Fruit fly (Drosophila melanogaster) whole organism, prepupa: ENCODE results near the gene CG6178.

Experiments
- Blimp-1 ChIP-seq: fragments of 200-800 bp; sonication (Bioruptor generic); optimal IDR thresholded peaks from 3 replicates; lab custom pipeline; 2017; ENCODE audit warnings: missing biosample characterization, missing genetic modification characterization, mild to moderate bottlenecking, moderate library complexity, missing genetic modification reagents
- CG10631 ChIP-seq: fragments of 200-800 bp; sonication (Bioruptor generic); optimal IDR thresholded peaks from 2 replicates; lab custom pipeline; 2016; ENCODE audit warnings: missing biosample characterization, missing genetic modification characterization
- CG11762 ChIP-seq: fragments of 200-800 bp; sonication (Bioruptor generic); optimal IDR thresholded peaks from 3 replicates; lab custom pipeline; 2016; ENCODE audit warnings: missing biosample characterization, missing genetic modification characterization; ENCODE audit not compliant: insufficient read depth
- CG11902 ChIP-seq: fragments of 200-800 bp; sonication (Bioruptor generic); optimal IDR thresholded peaks from 3 replicates; lab custom pipeline; 2016; ENCODE audit warnings: missing biosample characterization, missing genetic modification characterization
- CG15336 ChIP-seq: fragments of 200-800 bp; sonication (Bioruptor generic); IDR thresholded peaks from 2 replicates; pipeline ENCODE4 v1.3.6; 2022; ENCODE audit warnings: missing biosample characterization, missing genetic modification characterization
- CG1621 ChIP-seq: fragments of 200-800 bp; sonication (Bioruptor generic); optimal IDR thresholded peaks from 3 replicates; lab custom pipeline; 2018; ENCODE audit warnings: missing biosample characterization, mild to moderate bottlenecking, missing genetic modification characterization
- CG16779 ChIP-seq: fragments of 200-800 bp; sonication (Bioruptor generic); optimal IDR thresholded peaks from 3 replicates; lab custom pipeline; 2017; ENCODE audit warnings: missing biosample characterization, mild to moderate bottlenecking, missing genetic modification characterization
- CG3032 ChIP-seq: fragments of 200-800 bp; optimal IDR thresholded peaks from 2 replicates; lab custom pipeline; 2019; ENCODE audit warnings: missing biosample characterization, mild to moderate bottlenecking, missing genetic modification characterization, moderate library complexity
- CG31627 ChIP-seq: fragments of 200-800 bp; sonication (Bioruptor generic); optimal IDR thresholded peaks from 3 replicates; lab custom pipeline; 2016; ENCODE audit warnings: missing biosample characterization, missing genetic modification characterization
- CG32006 ChIP-seq: fragments of 200-800 bp; sonication (Bioruptor generic); optimal IDR thresholded peaks from 3 replicates; lab custom pipeline; 2017; ENCODE audit warnings: missing biosample characterization, mild to moderate bottlenecking, missing genetic modification characterization
- CG34406 ChIP-seq: fragments of 200-800 bp; sonication (Bioruptor generic); optimal IDR thresholded peaks from 3 replicates; lab custom pipeline; 2016; ENCODE audit warnings: missing biosample characterization, missing genetic modification characterization
- CG3919 ChIP-seq: fragments of 200-800 bp; sonication (Bioruptor generic); optimal IDR thresholded peaks from 3 replicates; lab custom pipeline; 2016; ENCODE audit warnings: missing biosample characterization, missing genetic modification characterization
- CG4318 ChIP-seq: fragments of 200-800 bp; sonication (Bioruptor generic); optimal IDR thresholded peaks from 3 replicates; lab custom pipeline; 2017; ENCODE audit warnings: missing biosample characterization, mild to moderate bottlenecking, missing genetic modification characterization
- CG6163 ChIP-seq: fragments of 200-800 bp; sonication (Bioruptor generic); IDR thresholded peaks from 3 replicates; pipeline ENCODE4 v1.3.6; 2022; ENCODE audit warnings: missing biosample characterization, missing genetic modification characterization
- CG6792 ChIP-seq: fragments of 200-800 bp; sonication (Bioruptor generic); optimal IDR thresholded peaks from 3 replicates; lab custom pipeline; 2016; ENCODE audit warnings: missing biosample characterization, missing genetic modification characterization
- CG6808 ChIP-seq: fragments of 200-800 bp; sonication (Bioruptor generic); optimal IDR thresholded peaks from 3 replicates; lab custom pipeline; 2017; ENCODE audit warnings: missing biosample characterization, missing genetic modification characterization, mild to moderate bottlenecking, moderate library complexity, missing genetic modification reagents
- CG7368 ChIP-seq: fragments of 200-800 bp; sonication (Bioruptor generic); optimal IDR thresholded peaks from 3 replicates; lab custom pipeline; 2016; ENCODE audit warnings: missing biosample characterization, missing genetic modification characterization
- CG8119 ChIP-seq: fragments of 200-800 bp; sonication (Bioruptor generic); IDR thresholded peaks from 3 replicates; pipeline ENCODE4 v1.3.6; 2022; ENCODE audit warnings: missing biosample characterization, missing genetic modification characterization
- CG8319 ChIP-seq: fragments of 200-800 bp; sonication (Bioruptor generic); optimal IDR thresholded peaks from 3 replicates; lab custom pipeline; 2016; ENCODE audit warnings: missing biosample characterization, missing genetic modification characterization
- CG8632 ChIP-seq: fragments of 200-800 bp; sonication (Bioruptor generic); optimal IDR thresholded peaks from 3 replicates; lab custom pipeline; 2016; ENCODE audit warnings: missing biosample characterization, missing genetic modification characterization
- Eip75B ChIP-seq: fragments of 200-800 bp; sonication (Bioruptor generic); optimal IDR thresholded peaks from 3 replicates; lab custom pipeline; 2016; ENCODE audit warnings: missing biosample characterization, missing genetic modification characterization
- Eip78C ChIP-seq: fragments of 200-800 bp; sonication (Bioruptor generic); peaks from one replicate; lab custom pipeline; 2016; ENCODE audit warnings: missing biosample characterization, missing genetic modification characterization
- Eip93F ChIP-seq: fragments of 200-800 bp; sonication (Bioruptor generic); optimal IDR thresholded peaks from 2 replicates; lab custom pipeline; 2016; ENCODE audit warnings: missing biosample characterization, mild to moderate bottlenecking, missing genetic modification characterization
- Ets21C ChIP-seq: fragments of 200-800 bp; sonication (Bioruptor generic); optimal IDR thresholded peaks from 3 replicates; lab custom pipeline; 2016; ENCODE audit warnings: missing biosample characterization, missing genetic modification characterization
- Ets96B ChIP-seq: fragments of 200-800 bp; optimal IDR thresholded peaks from 2 replicates; lab custom pipeline; 2019; ENCODE audit warnings: missing biosample characterization, mild to moderate bottlenecking, missing genetic modification characterization, moderate library complexity
- Gug ChIP-seq: fragments of 200-800 bp; sonication (Bioruptor generic); IDR thresholded peaks from 2 replicates; pipeline ENCODE4 v1.3.6; 2022; ENCODE audit warnings: missing biosample characterization, missing genetic modification characterization
- Hr38 ChIP-seq: sonication (Bioruptor generic); optimal IDR thresholded peaks from 2 replicates; lab custom pipeline; 2016; ENCODE audit warnings: missing biosample characterization, missing genetic modification characterization
- Hr39 ChIP-seq: fragments of 200-800 bp; sonication (Bioruptor generic); optimal IDR thresholded peaks from 2 replicates; lab custom pipeline; 2016; ENCODE audit warnings: missing biosample characterization, missing genetic modification characterization
- Lpt ChIP-seq: fragments of 200-800 bp; sonication (Bioruptor generic); optimal IDR thresholded peaks from 3 replicates; lab custom pipeline; 2016; ENCODE audit warnings: missing biosample characterization, missing genetic modification characterization
- Met ChIP-seq: fragments of 200-800 bp; sonication (Bioruptor generic); optimal IDR thresholded peaks from 3 replicates; lab custom pipeline; 2016; ENCODE audit warnings: missing biosample characterization, missing genetic modification characterization
- Smox ChIP-seq: fragments of 200-800 bp; sonication (Bioruptor generic); optimal IDR thresholded peaks from 3 replicates; lab custom pipeline; 2016; ENCODE audit warnings: missing biosample characterization, missing genetic modification characterization
- Sox102F ChIP-seq: fragments of 200-800 bp; sonication (Bioruptor generic); optimal IDR thresholded peaks from 2 replicates; lab custom pipeline; 2016; ENCODE audit warnings: missing biosample characterization, mild to moderate bottlenecking, missing genetic modification characterization
- Sox14 ChIP-seq: fragments of 200-800 bp; sonication (Bioruptor generic); optimal IDR thresholded peaks from 3 replicates; lab custom pipeline; 2016; ENCODE audit warnings: missing biosample characterization, missing genetic modification characterization
- Sox15 ChIP-seq: fragments of 200-800 bp; sonication (Bioruptor generic); optimal IDR thresholded peaks from 3 replicates; lab custom pipeline; 2016; ENCODE audit warnings: missing biosample characterization, missing genetic modification characterization
- achi ChIP-seq: fragments of 200-800 bp; sonication (Bioruptor generic); optimal IDR thresholded peaks from 3 replicates; lab custom pipeline; 2016; ENCODE audit warnings: missing biosample characterization, missing genetic modification characterization
- acj6 ChIP-seq: fragments of 200-800 bp; sonication (Bioruptor generic); optimal IDR thresholded peaks from 3 replicates; lab custom pipeline; 2016; ENCODE audit warnings: missing biosample characterization, missing genetic modification characterization
- cyc ChIP-seq: fragments of 200-800 bp; sonication (Bioruptor generic); optimal IDR thresholded peaks from 3 replicates; lab custom pipeline; 2016; ENCODE audit warnings: missing biosample characterization, missing genetic modification characterization
- dac ChIP-seq: fragments of 200-800 bp; sonication (Bioruptor generic); optimal IDR thresholded peaks from 2 replicates; lab custom pipeline; 2017; ENCODE audit warnings: missing biosample characterization, mild to moderate bottlenecking, missing genetic modification characterization
- dsx ChIP-seq: fragments of 200-800 bp; optimal IDR thresholded peaks from 3 replicates; lab custom pipeline; 2019; ENCODE audit warnings: missing biosample characterization, mild to moderate bottlenecking, missing genetic modification characterization, moderate library complexity; ENCODE audit not compliant: poor library complexity, severe bottlenecking
- esn ChIP-seq: fragments of 200-800 bp; sonication (Bioruptor generic); optimal IDR thresholded peaks from 2 replicates; lab custom pipeline; 2016; ENCODE audit warnings: missing biosample characterization, mild to moderate bottlenecking, missing genetic modification characterization, moderate library complexity
- fd59A ChIP-seq: fragments of 200-800 bp; sonication (Bioruptor generic); optimal IDR thresholded peaks from 2 replicates; lab custom pipeline; 2017; ENCODE audit warnings: missing biosample characterization, mild to moderate bottlenecking, missing genetic modification characterization, missing genetic modification reagents
- fd85E ChIP-seq: fragments of 200-800 bp; sonication (Bioruptor generic); optimal IDR thresholded peaks from 3 replicates; lab custom pipeline; 2016; ENCODE audit warnings: missing biosample characterization, missing genetic modification characterization
- fkh ChIP-seq: fragments of 200-800 bp; sonication (Bioruptor generic); optimal IDR thresholded peaks from 3 replicates; lab custom pipeline; 2017; ENCODE audit warnings: missing biosample characterization, mild to moderate bottlenecking, missing genetic modification characterization, moderate library complexity
- lz ChIP-seq: fragments of 200-800 bp; sonication (Bioruptor generic); optimal IDR thresholded peaks from 3 replicates; lab custom pipeline; 2016; ENCODE audit warnings: missing biosample characterization, missing genetic modification characterization
- net ChIP-seq: fragments of 200-800 bp; sonication (Bioruptor generic); optimal IDR thresholded peaks from 3 replicates; lab custom pipeline; 2016; ENCODE audit warnings: missing biosample characterization, missing genetic modification characterization
- salr ChIP-seq, 2 experiments: fragments of 200-800 bp; sonication (Bioruptor generic); optimal IDR thresholded peaks; 3 replicates each; lab custom pipeline; 2016 to 2018; ENCODE audit warnings: missing biosample characterization in 2 of 2, missing genetic modification characterization in 2 of 2, mild to moderate bottlenecking in 1 of 2
- spab ChIP-seq: fragments of 200-800 bp; sonication (Bioruptor generic); optimal IDR thresholded peaks from 2 replicates; lab custom pipeline; 2017; ENCODE audit warnings: missing biosample characterization, mild to moderate bottlenecking, missing genetic modification characterization, missing genetic modification reagents
- svp ChIP-seq: fragments of 200-800 bp; sonication (Bioruptor generic); peaks from one replicate; lab custom pipeline; 2016; ENCODE audit warnings: missing biosample characterization, missing genetic modification characterization
- topi ChIP-seq: fragments of 200-800 bp; sonication (Bioruptor generic); optimal IDR thresholded peaks from 3 replicates; lab custom pipeline; 2016; ENCODE audit warnings: missing biosample characterization, missing genetic modification characterization

Gene CG6178

DNA sequence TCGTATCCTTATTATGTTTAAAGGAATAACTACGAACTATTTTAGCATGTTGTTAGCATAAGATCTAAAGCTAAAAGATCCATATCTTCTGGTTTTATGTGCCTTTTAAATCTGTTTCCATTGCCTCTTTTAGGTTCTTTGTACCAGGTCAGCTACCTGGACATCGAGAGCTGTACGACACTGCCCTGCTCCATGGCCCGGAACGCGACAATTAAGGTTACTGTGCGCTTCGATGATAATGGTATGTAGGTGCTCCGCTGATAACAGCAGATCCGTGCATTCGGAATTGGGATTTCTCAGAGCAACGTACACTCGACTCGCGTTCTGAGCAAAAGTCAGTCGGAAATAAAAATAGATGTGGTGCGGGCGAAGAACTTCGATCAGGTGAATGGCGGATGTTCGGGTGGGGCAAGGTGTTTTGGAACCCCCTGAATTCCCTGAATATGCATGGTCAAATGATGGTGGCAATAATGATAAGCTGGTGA lies 12.5 kb upstream of the CG6178 start:
- TF ChIP-seq svp (GFP tag; lab: Kevin White, UChicago), result peak; percentile 98
- no peak for TF ChIP-seq Sox15 (GFP tag; lab: Kevin White, UChicago)

DNA sequence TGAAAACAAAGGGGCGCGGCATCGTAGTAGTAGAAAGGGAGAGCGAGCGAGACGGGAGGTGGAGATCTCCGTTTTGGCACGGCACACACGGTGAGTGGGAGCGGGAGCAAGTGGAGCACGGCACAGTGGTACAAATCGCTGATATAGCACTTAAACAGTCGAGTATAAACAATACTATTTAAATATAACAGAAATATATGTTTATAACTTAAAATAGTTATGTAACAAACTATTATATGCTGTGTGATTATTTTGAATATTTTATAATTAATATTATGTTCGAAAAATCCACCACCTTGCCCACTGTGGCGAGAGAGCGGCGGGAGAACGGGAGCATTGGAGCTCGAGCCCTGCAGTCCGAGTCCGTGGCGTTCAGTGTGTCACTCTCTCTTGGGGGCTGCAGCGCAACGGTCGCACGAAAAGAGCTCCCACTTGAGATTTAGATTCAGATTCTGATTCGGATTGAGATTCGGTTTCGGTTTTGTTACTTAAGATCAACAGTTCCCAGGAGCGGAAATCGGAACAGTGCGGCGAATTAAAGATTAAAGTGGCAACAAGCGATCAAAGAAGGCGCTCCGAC lies 11.0 kb upstream of the CG6178 start, which contains the start of gene Kal1:
TSS of gene Kal1 (plus strand) at position 383 of the 580 bp plus-strand sequence.
- peak; percentile 36 for TF ChIP-seq fkh
- peak; percentile 98 for TF ChIP-seq CG8632 (GFP tag; lab: Kevin White, UChicago)
- TF ChIP-seq cyc (GFP tag; lab: Kevin White, UChicago), result peak; percentile 91
- TF ChIP-seq Hr39, result peak; percentile 81
- peak; percentile 95 for TF ChIP-seq Eip75B (GFP tag; lab: Kevin White, UChicago)
- TF ChIP-seq CG8119 (GFP tag; lab: Robert Waterston, UW), result peak; percentile 99
- TF ChIP-seq CG3032 (tag; lab: Kevin White, UChicago), result peak; percentile 98
- TF ChIP-seq Sox102F (GFP tag; lab: Kevin White, UChicago), result peak; percentile 96
- TF ChIP-seq spab (GFP tag; lab: Kevin White, UChicago), result peak; percentile 98
- peak; percentile 97 for TF ChIP-seq CG32006 (GFP tag; lab: Kevin White, UChicago)
- peak; percentile 97 for TF ChIP-seq CG16779 (tag; lab: Kevin White, UChicago)
- peak; percentile 92 for TF ChIP-seq dac (GFP tag; lab: Kevin White, UChicago)
- TF ChIP-seq CG34406, result peak; percentile 99
- TF ChIP-seq CG3919, result peak; percentile 98
- peak; percentile 93 for TF ChIP-seq Sox14 (GFP tag; lab: Kevin White, UChicago)
- peak; percentile 98 for TF ChIP-seq dsx
- TF ChIP-seq Eip78C, result peak; percentile 99
- TF ChIP-seq Ets21C (GFP tag; lab: Kevin White, UChicago), result peak; percentile 76
- TF ChIP-seq lz (GFP tag; lab: Kevin White, UChicago), result peak; percentile 91
- TF ChIP-seq Blimp-1 (GFP tag; lab: Kevin White, UChicago), result peak; percentile 94
- TF ChIP-seq CG7368 (GFP tag; lab: Kevin White, UChicago), result peak; percentile 97
- TF ChIP-seq topi (GFP tag; lab: Kevin White, UChicago), result peak; percentile 93
- TF ChIP-seq Hr38, result no peak
- peak; percentile 98 for TF ChIP-seq achi (GFP tag; lab: Kevin White, UChicago)
- TF ChIP-seq CG10631 (GFP tag; lab: Kevin White, UChicago), result peak; percentile 97
- peak; percentile 92 for TF ChIP-seq fd85E (GFP tag; lab: Kevin White, UChicago)
- TF ChIP-seq CG4318 (GFP tag; lab: Kevin White, UChicago), result peak; percentile 87
- peak; percentile 94 for TF ChIP-seq Sox15 (GFP tag; lab: Kevin White, UChicago)
- peak; percentile 96 for TF ChIP-seq Gug (GFP tag; lab: Robert Waterston, UW)
- TF ChIP-seq Ets96B (tag; lab: Kevin White, UChicago), result peak; percentile 99
- TF ChIP-seq CG8319 (GFP tag; lab: Kevin White, UChicago), result peak; percentile 94
- peak; percentile 97 for TF ChIP-seq CG1621 (tag; lab: Kevin White, UChicago)
- TF ChIP-seq CG31627, result peak; percentile 84
- peak; percentile 98 for TF ChIP-seq acj6 (GFP tag; lab: Kevin White, UChicago)
- TF ChIP-seq CG6163 (GFP tag; lab: Robert Waterston, UW), result peak; percentile 98
- peak; percentile 98 for TF ChIP-seq CG6808 (GFP tag; lab: Kevin White, UChicago)
- TF ChIP-seq svp (GFP tag; lab: Kevin White, UChicago), result peak; percentile 98
- peak; percentile 93 for TF ChIP-seq Lpt
- TF ChIP-seq Smox (GFP tag; lab: Kevin White, UChicago), result peak; percentile 93
- peak; percentile 91 to 94 for TF ChIP-seq salr (GFP tag; optimal IDR thresholded peaks at IDR 0.05; lab: Kevin White, UChicago)
- peak; percentile 96 for TF ChIP-seq CG11762 (GFP tag; lab: Kevin White, UChicago)
- TF ChIP-seq CG15336 (GFP tag; lab: Robert Waterston, UW), result peak; percentile 99
- TF ChIP-seq Eip93F (GFP tag; lab: Kevin White, UChicago), result peak; percentile 97
- TF ChIP-seq fd59A (GFP tag; lab: Kevin White, UChicago), result peak; percentile 98
- TF ChIP-seq CG11902 (GFP tag; lab: Kevin White, UChicago), result peak; percentile 92
- peak; percentile 98 for TF ChIP-seq esn (GFP tag; lab: Kevin White, UChicago)
- TF ChIP-seq CG6792 (GFP tag; lab: Kevin White, UChicago), result peak; percentile 99
- TF ChIP-seq Met (GFP tag; lab: Kevin White, UChicago), result peak; percentile 92
- TF ChIP-seq net (GFP tag; lab: Kevin White, UChicago), result peak; percentile 97
